Worm (Caenorhabditis elegans): Measurements from ENCODE around the gene unc-5.

DNA sequence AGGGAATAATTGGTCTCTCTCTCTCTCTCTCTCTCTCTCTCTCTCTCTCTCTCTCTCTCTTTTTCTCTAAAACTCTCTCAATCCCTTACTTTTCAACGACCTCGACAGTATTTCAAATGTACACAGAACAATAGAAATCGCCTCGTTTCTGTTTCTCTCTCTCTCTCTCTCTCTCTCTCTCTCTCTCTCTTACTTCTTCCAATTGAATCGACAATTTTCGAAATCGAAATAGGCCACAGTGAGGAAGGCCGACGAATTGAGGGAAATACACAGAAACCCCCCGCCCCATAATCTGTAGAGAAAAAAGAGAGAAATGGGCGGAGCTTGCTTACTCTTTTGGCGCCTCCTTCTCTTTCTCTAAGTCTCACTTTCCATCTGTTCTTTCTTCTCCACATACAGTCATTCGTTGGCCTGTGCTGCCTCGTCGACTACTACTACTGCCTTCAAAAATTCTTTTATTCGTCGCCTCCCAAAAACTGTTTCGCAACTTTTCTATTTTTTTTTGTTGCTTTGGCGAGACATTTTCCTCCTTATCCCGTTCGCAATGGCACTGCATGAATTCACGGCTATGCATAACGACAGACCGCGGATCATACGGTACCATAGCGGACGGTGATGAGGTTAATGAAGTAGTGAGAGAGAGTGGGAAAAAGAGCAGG lies 33.5 kb upstream of the unc-5 start:
- TF ChIP-seq tab-1 (GFP tag; IDR thresholded peaks at IDR 0.05) (no peak), med-1 (GFP tag; optimal IDR thresholded peaks at IDR 0.05; ENCODE audit: insufficient read depth) (no peak), cog-1 (tag; optimal IDR thresholded peaks at IDR 0.05) (no peak), T22C8.4 (GFP tag; IDR thresholded peaks at IDR 0.05) (no peak), ztf-29 (GFP tag; IDR thresholded peaks at IDR 0.05) (no peak), flt-1 (GFP tag; IDR thresholded peaks at IDR 0.05) (no peak), klf-2 (GFP tag; conservative IDR thresholded peaks at IDR 0.05) (no peak), ztf-23 (GFP tag; IDR thresholded peaks at IDR 0.05) (no peak), ref-1 (GFP tag; conservative IDR thresholded peaks at IDR 0.05) (no peak)

All from whole organism, midembryonic.